Fruit fly (Drosophila melanogaster) whole organism, embryonic: ENCODE data around the gene mag.

Source experiments
- Bdp1 ChIP-seq: fragments of 200-800 bp; sonication (Bioruptor generic); optimal IDR thresholded peaks from 3 replicates; lab custom pipeline; 2016; ENCODE audit warnings: missing biosample characterization, missing genetic modification characterization
- Blimp-1 ChIP-seq: fragments of 200-800 bp; sonication (Bioruptor generic); optimal IDR thresholded peaks from 3 replicates; lab custom pipeline; 2018; ENCODE audit warnings: missing biosample characterization, missing genetic modification characterization, mild to moderate bottlenecking, moderate library complexity, missing genetic modification reagents
- BtbVII ChIP-seq: fragments of 200-800 bp; sonication (Bioruptor generic); optimal IDR thresholded peaks from 3 replicates; lab custom pipeline; 2017; ENCODE audit warnings: missing biosample characterization, mild to moderate bottlenecking, missing genetic modification characterization
- CG11560 ChIP-seq: fragments of 200-800 bp; sonication (Bioruptor generic); IDR thresholded peaks from 3 replicates; pipeline ENCODE4 v1.3.6; 2022; ENCODE audit warnings: missing biosample characterization, missing genetic modification characterization
- CG1233 ChIP-seq: fragments of 200-800 bp; sonication (Bioruptor generic); optimal IDR thresholded peaks from 4 replicates; lab custom pipeline; 2018; ENCODE audit warnings: missing biosample characterization, mild to moderate bottlenecking, missing genetic modification characterization
- CG12659 ChIP-seq: fragments of 200-800 bp; sonication (Bioruptor generic); optimal IDR thresholded peaks from 3 replicates; lab custom pipeline; 2017; ENCODE audit warnings: mild to moderate bottlenecking, missing biosample characterization, missing genetic modification reagents, missing genetic modification characterization
- CG12942 ChIP-seq: fragments of 200-800 bp; sonication (Bioruptor generic); optimal IDR thresholded peaks from 3 replicates; lab custom pipeline; 2016; ENCODE audit warnings: missing biosample characterization, missing genetic modification characterization
- CG15011 ChIP-seq: fragments of 200-800 bp; sonication (Bioruptor generic); optimal IDR thresholded peaks from 3 replicates; lab custom pipeline; 2018; ENCODE audit warnings: missing biosample characterization, mild to moderate bottlenecking, missing genetic modification characterization
- CG17361 ChIP-seq: fragments of 200-800 bp; sonication (Bioruptor generic); IDR thresholded peaks from 3 replicates; pipeline ENCODE4 v1.3.6; 2022; ENCODE audit warnings: missing biosample characterization, missing genetic modification characterization
- CG17802 ChIP-seq: fragments of 200-800 bp; sonication (Bioruptor generic); optimal IDR thresholded peaks from 2 replicates; lab custom pipeline; 2018; ENCODE audit warnings: missing biosample characterization, mild to moderate bottlenecking, missing genetic modification characterization, moderate library complexity
- CG2199 ChIP-seq: fragments of 200-800 bp; sonication (Bioruptor generic); IDR thresholded peaks from 3 replicates; pipeline ENCODE4 v1.3.6; 2022; ENCODE audit warnings: missing biosample characterization, missing genetic modification characterization
- CG2712 ChIP-seq: fragments of 200-800 bp; optimal IDR thresholded peaks from 3 replicates; lab custom pipeline; 2019; ENCODE audit warnings: missing biosample characterization, mild to moderate bottlenecking, missing genetic modification characterization, moderate library complexity
- CG31224 ChIP-seq: fragments of 200-800 bp; sonication (Bioruptor generic); IDR thresholded peaks from 2 replicates; pipeline ENCODE4 v1.3.6; 2022; ENCODE audit warnings: missing biosample characterization, missing genetic modification characterization
- CG3163 ChIP-seq: fragments of 200-800 bp; sonication (Bioruptor generic); optimal IDR thresholded peaks from 3 replicates; lab custom pipeline; 2016; ENCODE audit warnings: missing biosample characterization, missing genetic modification characterization
- CG5953 ChIP-seq: fragments of 200-800 bp; sonication (Bioruptor generic); IDR thresholded peaks from 2 replicates; pipeline ENCODE4 v1.3.6; 2022; ENCODE audit warnings: missing biosample characterization, missing genetic modification characterization
- CG6854 ChIP-seq: fragments of 200-800 bp; sonication (Bioruptor generic); optimal IDR thresholded peaks from 3 replicates; lab custom pipeline; 2017; ENCODE audit warnings: missing biosample characterization, mild to moderate bottlenecking, missing genetic modification characterization
- CG9817 ChIP-seq: fragments of 200-800 bp; sonication (Bioruptor generic); optimal IDR thresholded peaks from 2 replicates; lab custom pipeline; 2018; ENCODE audit warnings: missing biosample characterization, mild to moderate bottlenecking, missing genetic modification characterization, moderate library complexity
- CrebB ChIP-seq: fragments of 200-800 bp; sonication (Bioruptor generic); optimal IDR thresholded peaks from 3 replicates; lab custom pipeline; 2018; ENCODE audit warnings: missing biosample characterization, mild to moderate bottlenecking, missing genetic modification characterization
- D ChIP-seq, 2 experiments: fragments of 200-800 bp in 1 of 2; fragments of >200 bp in 1 of 2; sonication (Bioruptor generic) in 1 of 2; optimal IDR thresholded peaks; 2 replicates in 1 of 2; 3 replicates in 1 of 2; lab custom pipeline; 2017; ENCODE audit warnings: mild to moderate bottlenecking in 1 of 2, missing biosample characterization in 1 of 2, missing genetic modification characterization in 1 of 2, missing genetic modification reagents in 1 of 2
- Dbx ChIP-seq: fragments of 200-800 bp; sonication (Bioruptor generic); IDR thresholded peaks from 3 replicates; pipeline ENCODE4 v1.3.6; 2022; ENCODE audit warnings: missing biosample characterization, missing genetic modification characterization
- Dip2 ChIP-seq: fragments of 200-800 bp; sonication (Bioruptor generic); IDR thresholded peaks from 2 replicates; pipeline ENCODE4 v1.3.6; 2022; ENCODE audit warnings: missing biosample characterization, missing genetic modification characterization
- Dref ChIP-seq: fragments of 200-800 bp; sonication (Bioruptor generic); IDR thresholded peaks from 2 replicates; pipeline ENCODE4 v1.3.6; 2022; ENCODE audit warnings: missing biosample characterization, missing genetic modification characterization
- Fer3 ChIP-seq: fragments of 200-800 bp; sonication (Bioruptor generic); optimal IDR thresholded peaks from 2 replicates; lab custom pipeline; 2018; ENCODE audit warnings: missing biosample characterization, mild to moderate bottlenecking, missing genetic modification characterization, moderate library complexity
- Gug ChIP-seq: fragments of 200-800 bp; sonication (Bioruptor generic); IDR thresholded peaks from 4 replicates; pipeline ENCODE4 v1.3.6; 2022; ENCODE audit warnings: missing biosample characterization, missing genetic modification characterization
- Opbp ChIP-seq: fragments of 200-800 bp; sonication (Bioruptor generic); IDR thresholded peaks from 3 replicates; pipeline ENCODE4 v1.3.6; 2022; ENCODE audit warnings: missing biosample characterization, missing genetic modification characterization; ENCODE audit not compliant: partially characterized antibody
- Rfx ChIP-seq: fragments of 200-800 bp; sonication (Bioruptor generic); IDR thresholded peaks from 2 replicates; pipeline ENCODE4 v1.3.6; 2022; ENCODE audit warnings: missing biosample characterization, missing genetic modification characterization
- cg ChIP-seq: fragments of 200-800 bp; sonication (Bioruptor generic); optimal IDR thresholded peaks from 3 replicates; lab custom pipeline; 2019; ENCODE audit warnings: missing biosample characterization, mild to moderate bottlenecking, missing genetic modification characterization, moderate library complexity
- croc ChIP-seq: fragments of 200-800 bp; sonication (Bioruptor generic); conservative IDR thresholded peaks from 3 replicates; pipeline ENCODE4 v1.3.6; 2022; ENCODE audit warnings: missing biosample characterization, missing genetic modification characterization
- esg ChIP-seq: fragments of 200-800 bp; sonication (Bioruptor generic); conservative IDR thresholded peaks from 2 replicates; pipeline ENCODE4 v1.3.6; 2022; ENCODE audit warnings: missing biosample characterization, missing genetic modification characterization
- ewg ChIP-seq: fragments of 200-800 bp; sonication (Bioruptor generic); optimal IDR thresholded peaks from 3 replicates; lab custom pipeline; 2017; ENCODE audit warnings: mild to moderate bottlenecking, missing biosample characterization, missing genetic modification reagents, missing genetic modification characterization
- exex ChIP-seq: fragments of 200-800 bp; sonication (Bioruptor generic); optimal IDR thresholded peaks from 4 replicates; lab custom pipeline; 2018; ENCODE audit warnings: missing biosample characterization, mild to moderate bottlenecking, missing genetic modification characterization, moderate library complexity
- gce ChIP-seq: fragments of 200-800 bp; sonication (Bioruptor generic); IDR thresholded peaks from 3 replicates; pipeline ENCODE4 v1.3.6; 2022; ENCODE audit warnings: missing biosample characterization, missing genetic modification characterization
- gfzf ChIP-seq: fragments of 200-800 bp; sonication (Bioruptor generic); optimal IDR thresholded peaks from 2 replicates; lab custom pipeline; 2016; ENCODE audit warnings: missing biosample characterization, mild to moderate bottlenecking, missing genetic modification characterization, moderate library complexity
- gsb-n ChIP-seq: fragments of 200-800 bp; sonication (Bioruptor generic); optimal IDR thresholded peaks from 3 replicates; lab custom pipeline; 2018; ENCODE audit warnings: missing biosample characterization, mild to moderate bottlenecking, missing genetic modification characterization
- ind ChIP-seq: fragments of 200-800 bp; sonication (Bioruptor generic); optimal IDR thresholded peaks from 3 replicates; lab custom pipeline; 2016; ENCODE audit warnings: missing biosample characterization, missing genetic modification characterization
- mam ChIP-seq: fragments of 200-800 bp; sonication (Bioruptor generic); optimal IDR thresholded peaks from 3 replicates; lab custom pipeline; 2016; ENCODE audit warnings: missing biosample characterization, missing genetic modification characterization
- mirr ChIP-seq: fragments of 200-800 bp; sonication (Bioruptor generic); optimal IDR thresholded peaks from 3 replicates; lab custom pipeline; 2018; ENCODE audit warnings: missing biosample characterization, mild to moderate bottlenecking, missing genetic modification characterization
- odd ChIP-seq: fragments of 200-800 bp; sonication (Bioruptor generic); optimal IDR thresholded peaks from 2 replicates; lab custom pipeline; 2017; ENCODE audit warnings: missing biosample characterization, mild to moderate bottlenecking, missing genetic modification characterization
- pzg ChIP-seq: fragments of 200-800 bp; sonication (Bioruptor generic); optimal IDR thresholded peaks from 3 replicates; lab custom pipeline; 2018; ENCODE audit warnings: missing biosample characterization, mild to moderate bottlenecking, missing genetic modification characterization, moderate library complexity
- slou ChIP-seq: fragments of 200-800 bp; sonication (Bioruptor generic); optimal IDR thresholded peaks from 3 replicates; lab custom pipeline; 2016; ENCODE audit warnings: missing biosample characterization, missing genetic modification characterization
- sob ChIP-seq: fragments of 200-800 bp; sonication (Bioruptor generic); IDR thresholded peaks from 2 replicates; pipeline ENCODE4 v1.3.6; 2022; ENCODE audit warnings: missing biosample characterization, missing genetic modification characterization
- sqz ChIP-seq: fragments of 200-800 bp; sonication (Bioruptor generic); optimal IDR thresholded peaks from 3 replicates; lab custom pipeline; 2018; ENCODE audit warnings: missing biosample characterization, mild to moderate bottlenecking, missing genetic modification characterization
- sug ChIP-seq: fragments of 200-800 bp; optimal IDR thresholded peaks from 2 replicates; lab custom pipeline; 2019; ENCODE audit warnings: missing biosample characterization, mild to moderate bottlenecking, missing genetic modification characterization, moderate library complexity
- tio ChIP-seq: fragments of 200-800 bp; sonication (Bioruptor generic); optimal IDR thresholded peaks from 2 replicates; lab custom pipeline; 2017; ENCODE audit warnings: missing biosample characterization, missing genetic modification characterization, inconsistent platforms
- vvl ChIP-seq: fragments of 200-800 bp; sonication (Bioruptor generic); IDR thresholded peaks from 2 replicates; pipeline ENCODE4 v1.3.6; 2022; ENCODE audit warnings: missing biosample characterization, missing genetic modification characterization
- wek ChIP-seq: fragments of 200-800 bp; sonication (Bioruptor generic); optimal IDR thresholded peaks from 3 replicates; lab custom pipeline; 2018; ENCODE audit warnings: missing biosample characterization, mild to moderate bottlenecking, missing genetic modification characterization, moderate library complexity
- zen ChIP-seq: fragments of 200-800 bp; sonication (Bioruptor generic); optimal IDR thresholded peaks from 3 replicates; lab custom pipeline; 2018; ENCODE audit warnings: missing biosample characterization, mild to moderate bottlenecking, missing genetic modification characterization, moderate library complexity
- zfh2 ChIP-seq: fragments of 200-800 bp; sonication (Bioruptor generic); optimal IDR thresholded peaks from 2 replicates; lab custom pipeline; 2016; ENCODE audit warnings: missing biosample characterization, missing genetic modification characterization

The mag gene

DNA sequence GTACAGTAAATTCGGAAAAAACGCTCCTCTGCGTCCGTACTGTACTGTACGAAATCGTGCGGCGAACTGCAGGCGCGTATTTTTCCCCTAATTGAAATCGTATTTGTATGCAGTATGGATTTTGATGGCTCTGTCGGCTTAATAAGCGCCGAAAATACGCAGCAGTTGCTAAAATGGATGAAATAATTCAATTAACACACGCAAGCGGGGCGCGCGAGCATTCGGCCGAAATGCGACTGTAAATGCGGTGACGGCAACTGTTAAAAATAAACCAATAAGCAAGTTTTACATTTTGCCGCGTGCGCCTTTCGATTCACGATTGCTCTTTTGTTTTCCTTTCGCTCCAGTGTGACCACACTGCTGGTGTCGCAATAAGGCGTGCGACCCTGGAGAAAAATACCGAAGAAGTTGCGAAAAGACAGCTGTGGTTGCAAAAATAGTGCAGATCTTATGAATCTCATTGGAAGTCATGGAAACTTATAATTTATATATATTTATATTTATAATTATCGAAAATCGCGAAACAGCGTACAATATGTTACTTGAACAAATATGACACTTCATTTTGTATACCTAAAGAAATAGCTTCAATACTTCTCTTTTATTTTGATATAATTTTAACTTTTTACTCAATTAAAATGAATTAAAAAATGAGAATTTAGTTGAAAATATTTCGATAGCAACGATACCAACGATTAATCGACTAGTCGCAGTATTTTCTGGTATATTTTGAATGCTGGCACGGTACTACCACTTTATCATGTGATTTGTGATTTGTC is 12.7 kb downstream of the mag start, which contains the start of the genes CG32428 and CG5969 (continued):
- TF ChIP-seq sob (GFP tag; lab: Robert Waterston, UW), result peak; percentile 65
- no peak for TF ChIP-seq CG3163
- TF ChIP-seq ind (GFP tag; lab: Kevin White, UChicago), result peak; percentile 68
- TF ChIP-seq Gug, result peak; percentile 50; the same call in 3 of the 4 replicates
- peak; percentile 62 for TF ChIP-seq pzg
- TF ChIP-seq zfh2 (GFP tag; lab: Kevin White, UChicago), result peak; percentile 16
- TF ChIP-seq tio (GFP tag; lab: Kevin White, UChicago), result no peak
- TF ChIP-seq CG17802 (tag; lab: Kevin White, UChicago), result peak; percentile 3
- peak; percentile 15 for TF ChIP-seq sqz
- TF ChIP-seq croc (GFP tag; lab: Robert Waterston, UW), result 0 out of 3 replicates have a peak, but pooled peaks have one; percentile 21
- TF ChIP-seq odd (GFP tag; lab: Kevin White, UChicago), result peak; percentile 15
- peak; percentile 29 for TF ChIP-seq mirr (GFP tag; lab: Kevin White, UChicago)
- TF ChIP-seq mam (GFP tag; lab: Kevin White, UChicago), result peak; percentile 43
- peak; percentile 8 for TF ChIP-seq zen (tag; lab: Kevin White, UChicago)
- TF ChIP-seq Dbx (GFP tag; lab: Robert Waterston, UW), result peak; percentile 73; the same call in 2 of the 3 replicates
- TF ChIP-seq Opbp (GFP tag; lab: Robert Waterston, UW), result 0 out of 3 replicates have a peak, but pooled peaks have one; percentile 5
- TF ChIP-seq CG2199 (GFP tag; lab: Robert Waterston, UW), result no peak
- TF ChIP-seq CG11560, result no peak
- TF ChIP-seq CG15011 (GFP tag; lab: Kevin White, UChicago), result no peak
- peak; percentile 69 for TF ChIP-seq CG2712 (tag; lab: Kevin White, UChicago)
- TF ChIP-seq BtbVII, result no peak
- TF ChIP-seq ewg (GFP tag; lab: Kevin White, UChicago), result peak; percentile 36
- TF ChIP-seq CrebB (tag; lab: Kevin White, UChicago), result peak; percentile 13
- peak; percentile 81 for TF ChIP-seq Rfx
- peak; percentile 73 for TF ChIP-seq D (optimal IDR thresholded peaks at IDR 0.05; lab: Kevin White, UChicago)
- TF ChIP-seq D (GFP tag; optimal IDR thresholded peaks at IDR 0.05; lab: Kevin White, UChicago), result no peak
- TF ChIP-seq CG31224 (GFP tag; lab: Robert Waterston, UW), result peak; percentile 52; the same call in 1 of the 2 replicates
- no peak for TF ChIP-seq gce (GFP tag; lab: Robert Waterston, UW)
- peak; percentile 52 for TF ChIP-seq esg (GFP tag; lab: Robert Waterston, UW)
- TF ChIP-seq CG12942 (GFP tag; lab: Kevin White, UChicago), result peak; percentile 16
- peak; percentile 32 for TF ChIP-seq slou (GFP tag; lab: Kevin White, UChicago)
- TF ChIP-seq cg, result no peak
- peak; percentile 72 for TF ChIP-seq CG12659
- peak; percentile 7 for TF ChIP-seq CG6854
- peak; percentile 8 for TF ChIP-seq exex
- TF ChIP-seq CG9817, result peak; percentile 70
- peak; percentile 80; the same call in 2 of the 3 replicates for TF ChIP-seq CG17361 (GFP tag; lab: Robert Waterston, UW)
- peak; percentile 72 for TF ChIP-seq vvl (GFP tag; lab: Robert Waterston, UW)
- TF ChIP-seq CG5953 (GFP tag; lab: Robert Waterston, UW), result no peak
- peak; percentile 26 for TF ChIP-seq Blimp-1
- TF ChIP-seq Bdp1 (GFP tag; lab: Kevin White, UChicago), result no peak
- TF ChIP-seq wek, result peak; percentile 51
- peak; percentile 58 for TF ChIP-seq sug (tag; lab: Kevin White, UChicago)
- TF ChIP-seq Dref, result peak; percentile 38; the same call in 1 of the 2 replicates
- peak; percentile 73 for TF ChIP-seq Fer3 (tag; lab: Kevin White, UChicago)
- TF ChIP-seq gsb-n (tag; lab: Kevin White, UChicago), result peak; percentile 42
- no peak for TF ChIP-seq Dip2 (GFP tag; lab: Robert Waterston, UW)
- TF ChIP-seq gfzf (GFP tag; lab: Kevin White, UChicago), result peak; percentile 75
- TF ChIP-seq CG1233 (GFP tag; lab: Kevin White, UChicago), result peak; percentile 46
